Fruit fly (Drosophila melanogaster) whole organism, embryonic: Measurements from ENCODE around the gene nwk.
A peak's percentile ranks its signal among the peaks of the same experiment; 100 is the strongest.

ENCODE experiments used
- Ada2b ChIP-seq: fragments of 200-800 bp; sonication (Bioruptor generic); IDR thresholded peaks from 2 replicates; pipeline ENCODE4 v1.3.6; 2022; ENCODE audit warnings: missing biosample characterization, missing genetic modification characterization
- CG10209 ChIP-seq: fragments of 200-800 bp; sonication (Bioruptor generic); optimal IDR thresholded peaks from 3 replicates; lab custom pipeline; 2017; ENCODE audit warnings: missing biosample characterization, mild to moderate bottlenecking, missing genetic modification characterization, missing genetic modification reagents
- CG10366 ChIP-seq: fragments of 200-800 bp; sonication (Bioruptor generic); IDR thresholded peaks from 2 replicates; pipeline ENCODE4 v1.3.6; 2022; ENCODE audit warnings: missing biosample characterization, missing genetic modification characterization
- CG11723 ChIP-seq: fragments of 200-800 bp; sonication (Bioruptor generic); optimal IDR thresholded peaks from 2 replicates; lab custom pipeline; 2017; ENCODE audit warnings: missing biosample characterization, mild to moderate bottlenecking, missing genetic modification characterization
- CG12155 ChIP-seq: fragments of 200-800 bp; sonication (Bioruptor generic); optimal IDR thresholded peaks from 3 replicates; lab custom pipeline; 2016; ENCODE audit warnings: missing biosample characterization, missing genetic modification characterization
- CG14710 ChIP-seq: fragments of 200-800 bp; sonication (Bioruptor generic); optimal IDR thresholded peaks from 3 replicates; lab custom pipeline; 2019; ENCODE audit warnings: missing biosample characterization, mild to moderate bottlenecking, missing genetic modification characterization, moderate library complexity
- CG14965 ChIP-seq: fragments of 200-800 bp; sonication (Bioruptor generic); optimal IDR thresholded peaks from 2 replicates; lab custom pipeline; 2016; ENCODE audit warnings: missing biosample characterization, missing genetic modification characterization, borderline replicate concordance
- CG16779 ChIP-seq: fragments of 200-800 bp; sonication (Bioruptor generic); IDR thresholded peaks from 2 replicates; pipeline ENCODE4 v1.3.6; 2022; ENCODE audit warnings: missing biosample characterization, missing genetic modification characterization
- CG16863 ChIP-seq: fragments of 200-800 bp; sonication (Bioruptor generic); optimal IDR thresholded peaks from 3 replicates; lab custom pipeline; 2016; ENCODE audit warnings: missing biosample characterization, missing genetic modification characterization
- CG17328 ChIP-seq: fragments of 200-800 bp; sonication (Bioruptor generic); IDR thresholded peaks from 2 replicates; pipeline ENCODE4 v1.3.6; 2022; ENCODE audit warnings: missing biosample characterization, missing genetic modification characterization
- CG17359 ChIP-seq: fragments of 200-800 bp; sonication (Bioruptor generic); optimal IDR thresholded peaks from 3 replicates; lab custom pipeline; 2018; ENCODE audit warnings: missing biosample characterization, mild to moderate bottlenecking, missing genetic modification characterization, moderate library complexity
- CG30403 ChIP-seq: fragments of 200-800 bp; sonication (Bioruptor generic); optimal IDR thresholded peaks from 3 replicates; lab custom pipeline; 2016; ENCODE audit warnings: missing biosample characterization, missing genetic modification characterization
- CG33213 ChIP-seq: fragments of 200-800 bp; sonication (Bioruptor generic); optimal IDR thresholded peaks from 3 replicates; lab custom pipeline; 2016; ENCODE audit warnings: missing biosample characterization, missing genetic modification characterization
- CG34224 ChIP-seq: fragments of 200-800 bp; sonication (Bioruptor generic); IDR thresholded peaks from 3 replicates; pipeline ENCODE4 v1.3.6; 2022; ENCODE audit warnings: missing biosample characterization, missing genetic modification characterization; ENCODE audit not compliant: partially characterized antibody
- CG3847 ChIP-seq: fragments of 200-800 bp; sonication (Bioruptor generic); IDR thresholded peaks from 2 replicates; pipeline ENCODE4 v1.3.6; 2022; ENCODE audit warnings: missing biosample characterization, missing genetic modification characterization
- CG6813 ChIP-seq: fragments of 200-800 bp; sonication (Bioruptor generic); optimal IDR thresholded peaks from 2 replicates; lab custom pipeline; 2017; ENCODE audit warnings: missing biosample characterization, missing genetic modification characterization, mild to moderate bottlenecking, moderate library complexity, missing genetic modification reagents
- CG7372 ChIP-seq: fragments of 200-800 bp; sonication (Bioruptor generic); IDR thresholded peaks from 2 replicates; pipeline ENCODE4 v1.3.6; 2022; ENCODE audit warnings: missing biosample characterization, missing genetic modification characterization
- CG9817 ChIP-seq: fragments of 200-800 bp; sonication (Bioruptor generic); optimal IDR thresholded peaks from 2 replicates; lab custom pipeline; 2018; ENCODE audit warnings: missing biosample characterization, mild to moderate bottlenecking, missing genetic modification characterization, moderate library complexity
- CTCF ChIP-seq: fragments of 200-800 bp; sonication (Bioruptor generic); optimal IDR thresholded peaks from 2 replicates; lab custom pipeline; 2017; ENCODE audit warnings: missing biosample characterization, mild to moderate bottlenecking, missing genetic modification characterization, moderate library complexity
- Chrac-16 ChIP-seq: fragments of 200-800 bp; sonication (Bioruptor generic); optimal IDR thresholded peaks from 3 replicates; lab custom pipeline; 2016; ENCODE audit warnings: missing biosample characterization, missing genetic modification characterization
- Dip2 ChIP-seq: fragments of 200-800 bp; sonication (Bioruptor generic); IDR thresholded peaks from 2 replicates; pipeline ENCODE4 v1.3.6; 2022; ENCODE audit warnings: missing biosample characterization, missing genetic modification characterization
- Doc2 ChIP-seq: fragments of 200-800 bp; sonication (Bioruptor generic); IDR thresholded peaks from 2 replicates; pipeline ENCODE4 v1.3.6; 2022; ENCODE audit warnings: missing biosample characterization, missing genetic modification characterization
- Hr3 ChIP-seq: fragments of 200-800 bp; sonication (Bioruptor generic); optimal IDR thresholded peaks from 3 replicates; lab custom pipeline; 2016; ENCODE audit warnings: missing biosample characterization, missing genetic modification characterization
- Lpt ChIP-seq: fragments of >200 bp; optimal IDR thresholded peaks from 2 replicates; lab custom pipeline; 2018; ENCODE audit warnings: missing biosample characterization, missing genetic modification characterization
- Pdp1 ChIP-seq, 2 experiments: fragments of 200-800 bp; sonication (Bioruptor generic); optimal IDR thresholded peaks; 3 replicates each; lab custom pipeline; 2016; ENCODE audit warnings: missing biosample characterization in 2 of 2, missing genetic modification characterization in 2 of 2, mild to moderate bottlenecking in 1 of 2, moderate library complexity in 1 of 2
- Rfx ChIP-seq: fragments of 200-800 bp; sonication (Bioruptor generic); IDR thresholded peaks from 2 replicates; pipeline ENCODE4 v1.3.6; 2022; ENCODE audit warnings: missing biosample characterization, missing genetic modification characterization
- amos ChIP-seq: fragments of 200-800 bp; sonication (Bioruptor generic); IDR thresholded peaks from 2 replicates; pipeline ENCODE4 v1.3.6; 2022; ENCODE audit warnings: missing biosample characterization, missing genetic modification characterization; ENCODE audit not compliant: partially characterized antibody
- ash1 ChIP-seq: fragments of 200-800 bp; sonication (Bioruptor generic); optimal IDR thresholded peaks from 2 replicates; lab custom pipeline; 2018; ENCODE audit warnings: missing biosample characterization, mild to moderate bottlenecking, missing genetic modification characterization
- bcd ChIP-seq: fragments of 200-800 bp; sonication (Bioruptor generic); optimal IDR thresholded peaks from 2 replicates; lab custom pipeline; 2017; ENCODE audit warnings: missing biosample characterization, mild to moderate bottlenecking, missing genetic modification characterization
- btn ChIP-seq: fragments of 200-800 bp; sonication (Bioruptor generic); optimal IDR thresholded peaks from 2 replicates; lab custom pipeline; 2016; ENCODE audit warnings: missing biosample characterization, missing genetic modification characterization
- cas ChIP-seq: fragments of 200-800 bp; sonication (Bioruptor generic); IDR thresholded peaks from 2 replicates; pipeline ENCODE4 v1.3.6; 2022; ENCODE audit warnings: missing biosample characterization, missing genetic modification characterization
- chinmo ChIP-seq: fragments of 200-800 bp; sonication (Bioruptor generic); IDR thresholded peaks from 4 replicates; pipeline ENCODE4 v1.3.6; 2022; ENCODE audit warnings: missing biosample characterization, missing genetic modification characterization; ENCODE audit not compliant: partially characterized antibody
- croc ChIP-seq: fragments of 200-800 bp; sonication (Bioruptor generic); conservative IDR thresholded peaks from 3 replicates; pipeline ENCODE4 v1.3.6; 2022; ENCODE audit warnings: missing biosample characterization, missing genetic modification characterization
- cwo ChIP-seq: fragments of 200-800 bp; sonication (Bioruptor generic); optimal IDR thresholded peaks from 3 replicates; lab custom pipeline; 2017; ENCODE audit warnings: missing biosample characterization, missing genetic modification characterization, mild to moderate bottlenecking, moderate library complexity, missing genetic modification reagents
- fru ChIP-seq: fragments of >200 bp; optimal IDR thresholded peaks from 2 replicates; lab custom pipeline; 2017
- hth ChIP-seq: fragments of >200 bp; optimal IDR thresholded peaks from 2 replicates; lab custom pipeline; 2017; ENCODE audit warnings: inconsistent platforms
- jing ChIP-seq: fragments of 200-800 bp; sonication (Bioruptor generic); optimal IDR thresholded peaks from 2 replicates; lab custom pipeline; 2018; ENCODE audit warnings: missing biosample characterization, mild to moderate bottlenecking, missing genetic modification characterization
- kay ChIP-seq: fragments of 200-800 bp; sonication (Bioruptor generic); optimal IDR thresholded peaks from 2 replicates; lab custom pipeline; 2016; ENCODE audit warnings: missing biosample characterization, missing genetic modification characterization
- nerfin-2 ChIP-seq: fragments of 200-800 bp; sonication (Bioruptor generic); IDR thresholded peaks from 2 replicates; pipeline ENCODE4 v1.3.6; 2022; ENCODE audit warnings: missing biosample characterization, missing genetic modification characterization; ENCODE audit not compliant: partially characterized antibody
- p53 ChIP-seq: fragments of 200-800 bp; sonication (Bioruptor generic); optimal IDR thresholded peaks from 2 replicates; lab custom pipeline; 2016; ENCODE audit warnings: missing biosample characterization, missing genetic modification characterization
- pb ChIP-seq: fragments of 200-800 bp; sonication (Bioruptor generic); optimal IDR thresholded peaks from 3 replicates; lab custom pipeline; 2016; ENCODE audit warnings: missing biosample characterization, missing genetic modification characterization
- phol ChIP-seq: fragments of 200-800 bp; sonication (Bioruptor generic); optimal IDR thresholded peaks from 3 replicates; lab custom pipeline; 2018; ENCODE audit warnings: missing biosample characterization, mild to moderate bottlenecking, missing genetic modification characterization, moderate library complexity
- schlank ChIP-seq: fragments of 200-800 bp; sonication (Bioruptor generic); optimal IDR thresholded peaks from 2 replicates; lab custom pipeline; 2018; ENCODE audit warnings: missing biosample characterization, mild to moderate bottlenecking, missing genetic modification characterization
- sens-2 ChIP-seq: fragments of 200-800 bp; sonication (Bioruptor generic); IDR thresholded peaks from 2 replicates; pipeline ENCODE4 v1.3.6; 2022; ENCODE audit warnings: missing biosample characterization, missing genetic modification characterization
- slp2 ChIP-seq: fragments of 200-800 bp; sonication (Bioruptor generic); optimal IDR thresholded peaks from 2 replicates; lab custom pipeline; 2016; ENCODE audit warnings: missing biosample characterization, missing genetic modification characterization
- sob ChIP-seq: fragments of 200-800 bp; sonication (Bioruptor generic); IDR thresholded peaks from 2 replicates; pipeline ENCODE4 v1.3.6; 2022; ENCODE audit warnings: missing biosample characterization, missing genetic modification characterization
- tin ChIP-seq: fragments of 200-800 bp; sonication (Bioruptor generic); optimal IDR thresholded peaks from 3 replicates; lab custom pipeline; 2016; ENCODE audit warnings: missing biosample characterization, missing genetic modification characterization
- twi ChIP-seq: fragments of 200-800 bp; optimal IDR thresholded peaks from 2 replicates; lab custom pipeline; 2019; ENCODE audit warnings: missing biosample characterization, mild to moderate bottlenecking, missing genetic modification characterization, moderate library complexity
- unc-4 ChIP-seq: fragments of 200-800 bp; sonication (Bioruptor generic); IDR thresholded peaks from 2 replicates; pipeline ENCODE4 v1.3.6; 2022; ENCODE audit warnings: missing biosample characterization, missing genetic modification characterization; ENCODE audit not compliant: partially characterized antibody

nwk gene

DNA sequence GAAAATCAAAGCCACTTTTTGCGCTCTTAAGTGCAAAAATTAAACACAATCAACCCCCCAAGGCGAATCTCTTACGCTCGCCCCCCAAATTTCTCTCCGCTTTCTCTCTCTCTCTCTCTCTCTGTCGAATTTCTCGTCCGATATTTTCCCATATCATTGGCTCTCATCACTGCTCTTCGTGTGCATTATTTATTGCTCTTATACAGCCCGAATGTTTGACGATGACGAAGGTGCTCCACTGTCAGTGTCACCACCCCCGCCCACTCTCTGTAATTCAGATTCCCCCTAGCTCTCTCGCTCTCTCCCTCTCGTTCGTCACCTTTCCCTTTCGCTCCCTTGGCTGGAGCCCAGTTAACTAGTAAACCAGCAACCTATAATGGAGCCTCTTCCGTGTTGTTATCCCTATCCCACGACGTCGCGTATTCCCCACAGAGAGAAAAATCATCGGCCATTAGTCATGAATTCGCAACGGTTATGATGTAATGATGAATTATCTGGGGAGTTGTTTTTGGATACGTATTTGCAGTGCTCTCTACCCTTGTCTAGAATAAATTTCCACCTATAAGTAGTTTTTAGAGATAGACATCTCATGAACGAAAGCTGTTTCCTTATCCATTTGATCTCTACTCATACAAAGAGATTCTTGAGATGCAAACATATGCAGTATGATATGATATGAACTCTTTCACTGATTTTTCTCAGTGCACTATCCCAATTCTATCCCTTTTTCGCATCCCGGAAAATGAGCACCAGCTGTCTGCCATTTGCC lies 9.8 kb upstream of the nwk start (continued):
- TF ChIP-seq CG3847 (0 out of 2 replicates have a peak, but pooled peaks have one; percentile 21), btn (GFP tag; lab: Kevin White, UChicago) (peak; percentile 54), hth (lab: Kevin White, UChicago) (no peak), pb (GFP tag; lab: Kevin White, UChicago) (peak; percentile 46), Pdp1 (GFP tag; optimal IDR thresholded peaks at IDR 0.05; lab: Kevin White, UChicago) (peak; percentile 74 to 81), CTCF (GFP tag; lab: Kevin White, UChicago) (no peak), CG14965 (GFP tag; lab: Kevin White, UChicago) (no peak), cwo (GFP tag; lab: Kevin White, UChicago) (peak; percentile 45), twi (peak; percentile 31), fru (lab: Kevin White, UChicago) (no peak), ash1 (GFP tag; lab: Kevin White, UChicago) (no peak), CG9817 (peak; percentile 34), CG16863 (GFP tag; lab: Kevin White, UChicago) (peak; percentile 25), amos (no peak), CG16779 (GFP tag; lab: Robert Waterston, UW) (no peak), Doc2 (no peak), kay (no peak), CG11723 (GFP tag; lab: Kevin White, UChicago) (no peak), Hr3 (no peak), CG10209 (GFP tag; lab: Kevin White, UChicago) (peak; percentile 51)
- TF ChIP-seq, all 482 proteins: peak for 221

DNA sequence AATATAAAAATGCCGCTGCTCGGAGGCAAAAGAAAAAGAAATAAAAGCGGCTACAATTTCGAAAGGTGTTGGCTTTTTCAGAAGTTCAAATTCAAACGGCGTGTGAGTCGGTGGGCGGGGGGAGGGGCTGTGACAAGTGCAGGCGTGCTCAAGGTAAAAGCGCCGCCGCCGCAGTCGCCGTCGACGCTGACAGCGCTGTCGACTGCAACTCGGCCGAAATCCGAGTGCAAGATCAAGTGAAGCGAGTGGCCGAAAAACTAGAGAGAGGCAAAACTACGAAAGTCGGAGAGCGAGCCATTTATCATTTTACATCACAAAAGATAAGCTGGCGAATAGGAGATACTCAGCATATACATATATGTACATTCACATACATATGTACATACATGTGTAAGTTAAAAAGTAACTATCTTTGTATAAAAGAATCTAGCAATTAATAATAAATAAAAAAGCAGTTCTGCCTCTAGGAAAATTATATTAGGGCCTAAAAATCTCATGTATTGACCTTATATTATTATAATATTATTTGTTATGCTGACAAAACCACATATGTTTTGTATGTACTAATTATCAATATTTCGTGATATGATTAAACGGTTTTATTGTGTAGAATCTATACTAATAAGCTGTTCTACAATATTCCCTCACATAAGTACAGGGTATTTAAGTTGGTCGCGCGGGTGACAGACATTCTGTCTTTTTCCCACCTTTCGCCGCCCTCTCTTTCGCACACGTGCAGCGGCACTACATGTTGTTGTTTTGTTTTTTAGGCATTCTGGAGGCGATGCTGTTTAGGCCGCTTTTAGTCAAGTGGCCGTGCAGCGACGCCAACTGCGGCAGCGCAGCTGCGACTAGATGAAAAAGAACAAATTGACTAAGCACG lies 8.7 kb upstream of the nwk start:
- TF ChIP-seq nerfin-2 (GFP tag; lab: Robert Waterston, UW) = no peak
- TF ChIP-seq CG17359 (tag; lab: Kevin White, UChicago) = peak; percentile 59
- TF ChIP-seq cas (GFP tag; lab: Robert Waterston, UW) = no peak
- no peak for TF ChIP-seq Dip2 (GFP tag; lab: Robert Waterston, UW)
- no peak for TF ChIP-seq schlank
- TF ChIP-seq croc (GFP tag; lab: Robert Waterston, UW) = no peak; the same call in 2 of the 3 replicates
- peak; percentile 27 for TF ChIP-seq CG6813
- peak; percentile 79 for TF ChIP-seq CG14710
- TF ChIP-seq Chrac-16 (GFP tag; lab: Kevin White, UChicago) = peak; percentile 42
- TF ChIP-seq Lpt (GFP tag; lab: Kevin White, UChicago) = no peak
- TF ChIP-seq tin (GFP tag; lab: Kevin White, UChicago) = peak; percentile 51
- peak; percentile 95 for TF ChIP-seq chinmo
- no peak for TF ChIP-seq CG10366 (GFP tag; lab: Robert Waterston, UW)
- TF ChIP-seq CG34224 (GFP tag; lab: Robert Waterston, UW) = no peak
- TF ChIP-seq Ada2b (GFP tag; lab: Robert Waterston, UW) = no peak
- peak; percentile 83 for TF ChIP-seq phol (tag; lab: Kevin White, UChicago)
- TF ChIP-seq slp2 (GFP tag; lab: Kevin White, UChicago) = no peak
- TF ChIP-seq CG12155 (GFP tag; lab: Kevin White, UChicago) = peak; percentile 41
- no peak for TF ChIP-seq sens-2 (GFP tag; lab: Robert Waterston, UW)
- TF ChIP-seq bcd (GFP tag; lab: Kevin White, UChicago) = peak; percentile 59
- no peak for TF ChIP-seq p53 (GFP tag; lab: Kevin White, UChicago)
- 0 out of 2 replicates have a peak, but pooled peaks have one; percentile 3 for TF ChIP-seq Rfx (GFP tag; lab: Robert Waterston, UW)
- no peak; the same call in 1 of the 2 replicates for TF ChIP-seq CG17328 (GFP tag; lab: Robert Waterston, UW)
- TF ChIP-seq CG7372 = no peak
- peak; percentile 81 for TF ChIP-seq CG30403 (GFP tag; lab: Kevin White, UChicago)
- no peak for TF ChIP-seq sob
- TF ChIP-seq CG33213 (GFP tag; lab: Kevin White, UChicago) = no peak
- peak; percentile 8 for TF ChIP-seq jing (GFP tag; lab: Kevin White, UChicago)
- TF ChIP-seq unc-4 (GFP tag; lab: Robert Waterston, UW) = no peak
